Worm (Caenorhabditis elegans) whole organism, L4/young adult: ENCODE results near the gene nhr-162.

ENCODE experiments used
- W03F9.2 ChIP-seq: fragments of 150-350 bp; optimal IDR thresholded peaks from 2 replicates; lab custom pipeline; 2014; ENCODE audit warnings: missing biosample characterization, missing genetic modification characterization
- him-1 ChIP-seq: sonication (generic microtip); optimal IDR thresholded peaks from 2 replicates; lab custom pipeline; 2016; ENCODE audit warnings: missing genotype, missing genetic modification reagents, missing genetic modification characterization, missing compliant biosample characterization

- TF ChIP-seq W03F9.2 (tag; lab: Kevin White, UChicago) (no peak), him-1 (no peak)
These were observed 37.9 kb downstream of the nhr-162 start, which contains the start of gene srg-31 for ce11 chrV:6953797-6954196.
